Fruit fly (Drosophila melanogaster): ENCODE results near the gene CG14321.

Gene CG14321

dm6 chr3R:17781371-17781770 is 48.0 kb downstream of the CG14321 start:
- TF ChIP-seq gl (tag; optimal IDR thresholded peaks at IDR 0.05) = no peak
- no peak for TF ChIP-seq CG13204 (GFP tag; optimal IDR thresholded peaks at IDR 0.05)
- TF ChIP-seq CG9948 (tag; optimal IDR thresholded peaks at IDR 0.05) = peak; percentile 19
- TF ChIP-seq CG12605 (GFP tag; IDR thresholded peaks at IDR 0.05) = peak; percentile 71
- 0 out of 2 replicates have a peak, but pooled peaks have one; percentile 49 for TF ChIP-seq CG10348 (GFP tag; IDR thresholded peaks at IDR 0.05)
- TF ChIP-seq CG8159 (tag; optimal IDR thresholded peaks at IDR 0.05) = peak; percentile 50
- TF ChIP-seq Snoo (tag; optimal IDR thresholded peaks at IDR 0.05) = no peak
- no peak for TF ChIP-seq CG34367 (tag; optimal IDR thresholded peaks at IDR 0.05)
- TF ChIP-seq EcR (GFP tag; optimal IDR thresholded peaks at IDR 0.05) = no peak
- peak; percentile 52 for TF ChIP-seq CG14655 (GFP tag; optimal IDR thresholded peaks at IDR 0.05)
- peak; percentile 83; the same call in 2 of the 3 replicates for TF ChIP-seq fd96Ca (GFP tag; IDR thresholded peaks at IDR 0.05)
- TF ChIP-seq D1 (tag; optimal IDR thresholded peaks at IDR 0.05) = no peak
- peak; percentile 77 for TF ChIP-seq CG17806 (tag; optimal IDR thresholded peaks at IDR 0.05)
- peak; percentile 88 for TF ChIP-seq Ets98B (GFP tag; IDR thresholded peaks at IDR 0.05)
- peak; percentile 64 for TF ChIP-seq rn (GFP tag; IDR thresholded peaks at IDR 0.05)
- TF ChIP-seq CG32121 (GFP tag; IDR thresholded peaks at IDR 0.05) = peak; percentile 89
- peak; percentile 50 for TF ChIP-seq CG8301 (tag; optimal IDR thresholded peaks at IDR 0.05)
- TF ChIP-seq Pif1A (GFP tag; optimal IDR thresholded peaks at IDR 0.05) = peak; percentile 52
- TF ChIP-seq Pif1B (GFP tag; optimal IDR thresholded peaks at IDR 0.05) = peak; percentile 54
- TF ChIP-seq CG4496 (GFP tag; IDR thresholded peaks at IDR 0.05) = peak; percentile 88
- TF ChIP-seq CG15710 (tag; optimal IDR thresholded peaks at IDR 0.05) = peak; percentile 26

DNA sequence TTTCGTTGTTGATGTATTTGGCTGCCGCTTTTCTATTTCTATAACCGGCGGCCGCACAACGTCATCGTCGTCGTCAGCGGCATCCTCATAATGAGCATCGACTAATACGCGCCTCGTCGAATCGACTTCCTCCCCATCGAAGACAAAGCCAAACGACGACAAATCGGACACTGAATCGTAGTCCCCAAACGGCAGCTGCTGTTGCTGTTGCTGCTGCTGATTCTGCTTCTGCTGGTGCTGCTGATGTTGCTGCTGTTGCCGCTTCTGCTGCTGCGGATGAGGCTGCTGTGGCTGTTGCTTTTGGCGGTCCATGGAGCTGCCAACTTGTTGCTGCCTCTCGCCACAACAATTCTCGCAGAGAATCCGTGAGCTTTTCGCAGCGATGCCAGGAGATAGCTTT is 49.7 kb downstream of the CG14321 start:
- peak; percentile 74 for TF ChIP-seq Ets98B (GFP tag; IDR thresholded peaks at IDR 0.05)
- TF ChIP-seq CG14655 (GFP tag; optimal IDR thresholded peaks at IDR 0.05) = no peak
- TF ChIP-seq fd96Ca (GFP tag; IDR thresholded peaks at IDR 0.05) = peak; percentile 51; the same call in 2 of the 3 replicates
- no peak for TF ChIP-seq CG12605 (GFP tag; IDR thresholded peaks at IDR 0.05)
- TF ChIP-seq CG32121 (GFP tag; IDR thresholded peaks at IDR 0.05) = peak; percentile 75
- peak; percentile 27; the same call in 1 of the 3 replicates for TF ChIP-seq CG4496 (GFP tag; IDR thresholded peaks at IDR 0.05)
